Fruit fly (Drosophila melanogaster) whole organism, embryonic: ENCODE data around the gene ppk17.
A peak's percentile ranks its signal among the peaks of the same experiment; 100 is the strongest.

Experiments
- B-H2 ChIP-seq: fragments of 200-800 bp; sonication (Bioruptor generic); optimal IDR thresholded peaks from 2 replicates; lab custom pipeline; 2018; ENCODE audit warnings: missing biosample characterization, mild to moderate bottlenecking, missing genetic modification characterization
- CG10543 ChIP-seq: fragments of 200-800 bp; sonication (Bioruptor generic); optimal IDR thresholded peaks from 3 replicates; lab custom pipeline; 2017; ENCODE audit warnings: missing biosample characterization, mild to moderate bottlenecking, missing genetic modification characterization, moderate library complexity
- CG11695 ChIP-seq: fragments of 200-800 bp; sonication (Bioruptor generic); IDR thresholded peaks from 3 replicates; pipeline ENCODE4 v1.3.6; 2022; ENCODE audit warnings: missing biosample characterization, missing genetic modification characterization
- CG12769 ChIP-seq: fragments of 200-800 bp; sonication (Bioruptor generic); optimal IDR thresholded peaks from 2 replicates; lab custom pipeline; 2019; ENCODE audit warnings: missing biosample characterization, mild to moderate bottlenecking, missing genetic modification characterization, moderate library complexity
- CG15073 ChIP-seq: fragments of 200-800 bp; sonication (Bioruptor generic); optimal IDR thresholded peaks from 2 replicates; lab custom pipeline; 2016; ENCODE audit warnings: missing biosample characterization, missing genetic modification characterization
- CG1603 ChIP-seq: fragments of 200-800 bp; sonication (Bioruptor generic); optimal IDR thresholded peaks from 2 replicates; lab custom pipeline; 2019; ENCODE audit warnings: missing biosample characterization, mild to moderate bottlenecking, missing genetic modification characterization, moderate library complexity
- CG17612 ChIP-seq: fragments of 200-800 bp; sonication (Bioruptor generic); IDR thresholded peaks from 2 replicates; pipeline ENCODE4 v1.3.6; 2022; ENCODE audit warnings: missing biosample characterization, missing genetic modification characterization
- CG6813 ChIP-seq: fragments of 200-800 bp; sonication (Bioruptor generic); optimal IDR thresholded peaks from 2 replicates; lab custom pipeline; 2017; ENCODE audit warnings: missing biosample characterization, missing genetic modification characterization, mild to moderate bottlenecking, moderate library complexity, missing genetic modification reagents
- CG8290 ChIP-seq, 3 experiments: fragments of 200-800 bp; sonication (Bioruptor generic); optimal IDR thresholded peaks; 2 replicates each; lab custom pipeline; 2016 to 2019; ENCODE audit warnings: missing biosample characterization in 3 of 3, missing genetic modification characterization in 3 of 3, mild to moderate bottlenecking in 2 of 3, moderate library complexity in 1 of 3
- Deaf1 ChIP-seq: fragments of 200-800 bp; optimal IDR thresholded peaks from 3 replicates; lab custom pipeline; 2019; ENCODE audit warnings: missing biosample characterization, mild to moderate bottlenecking, missing genetic modification characterization, moderate library complexity
- Dek ChIP-seq: fragments of 200-800 bp; sonication (Bioruptor generic); optimal IDR thresholded peaks from 3 replicates; lab custom pipeline; 2019; ENCODE audit warnings: missing biosample characterization, mild to moderate bottlenecking, missing genetic modification characterization, moderate library complexity
- Ets65A ChIP-seq: fragments of 200-800 bp; sonication (Bioruptor generic); peaks from one replicate; lab custom pipeline; 2016; ENCODE audit warnings: missing biosample characterization, missing genetic modification characterization
- Hr39 ChIP-seq: fragments of >200 bp; optimal IDR thresholded peaks from 2 replicates; lab custom pipeline; 2017
- Hr78 ChIP-seq, 2 experiments: fragments of 200-800 bp in 1 of 2; fragments of >200 bp in 1 of 2; sonication (Bioruptor generic) in 1 of 2; optimal IDR thresholded peaks; 2 replicates each; lab custom pipeline; 2017 to 2019; ENCODE audit warnings: missing biosample characterization in 2 of 2, missing genetic modification characterization in 2 of 2, mild to moderate bottlenecking in 1 of 2, moderate library complexity in 1 of 2
- Med ChIP-seq: fragments of 200-800 bp; sonication (Bioruptor generic); peaks from one replicate; lab custom pipeline; 2016; ENCODE audit warnings: missing biosample characterization, missing genetic modification characterization, mild to moderate bottlenecking, inconsistent platforms, moderate library complexity
- Mrtf ChIP-seq: fragments of 200-800 bp; sonication (Bioruptor generic); IDR thresholded peaks from 3 replicates; pipeline ENCODE4 v1.3.6; 2022; ENCODE audit warnings: missing biosample characterization, missing genetic modification characterization
- Pdp1 ChIP-seq, 2 experiments: fragments of 200-800 bp; sonication (Bioruptor generic); optimal IDR thresholded peaks; 3 replicates each; lab custom pipeline; 2016; ENCODE audit warnings: missing biosample characterization in 2 of 2, missing genetic modification characterization in 2 of 2, mild to moderate bottlenecking in 1 of 2, moderate library complexity in 1 of 2
- Trl ChIP-seq, 3 experiments: fragments of >200 bp in 2 of 3; fragments of 200-800 bp in 1 of 3; sonication (Bioruptor generic) in 1 of 3; optimal IDR thresholded peaks; 2 replicates in 1 of 3; 3 replicates in 2 of 3; lab custom pipeline; 2016 to 2017; ENCODE audit warnings: missing biosample characterization in 1 of 3, missing genetic modification characterization in 1 of 3
- bab2 ChIP-seq: fragments of 200-800 bp; sonication (Bioruptor generic); optimal IDR thresholded peaks from 2 replicates; lab custom pipeline; 2016; ENCODE audit warnings: missing biosample characterization, missing genetic modification characterization
- cg ChIP-seq: fragments of 200-800 bp; sonication (Bioruptor generic); optimal IDR thresholded peaks from 3 replicates; lab custom pipeline; 2019; ENCODE audit warnings: missing biosample characterization, mild to moderate bottlenecking, missing genetic modification characterization, moderate library complexity
- ci ChIP-seq: fragments of 200-800 bp; sonication (Bioruptor generic); IDR thresholded peaks from 3 replicates; pipeline ENCODE4 v1.3.6; 2022; ENCODE audit warnings: missing biosample characterization, missing genetic modification characterization
- dysf ChIP-seq: fragments of 200-800 bp; sonication (Bioruptor generic); IDR thresholded peaks from 3 replicates; pipeline ENCODE4 v1.3.6; 2022; ENCODE audit warnings: missing biosample characterization, missing genetic modification characterization
- esg ChIP-seq: fragments of 200-800 bp; sonication (Bioruptor generic); conservative IDR thresholded peaks from 2 replicates; pipeline ENCODE4 v1.3.6; 2022; ENCODE audit warnings: missing biosample characterization, missing genetic modification characterization
- eyg ChIP-seq: fragments of 200-800 bp; sonication (Bioruptor generic); optimal IDR thresholded peaks from 3 replicates; lab custom pipeline; 2016; ENCODE audit warnings: missing biosample characterization, missing genetic modification characterization
- fru ChIP-seq: fragments of >200 bp; optimal IDR thresholded peaks from 2 replicates; lab custom pipeline; 2017
- gsb ChIP-seq: fragments of 200-800 bp; sonication (Bioruptor generic); IDR thresholded peaks from 2 replicates; pipeline ENCODE4 v1.3.6; 2022; ENCODE audit warnings: missing biosample characterization, missing genetic modification characterization
- knrl ChIP-seq: fragments of 200-800 bp; sonication (Bioruptor generic); IDR thresholded peaks from 3 replicates; pipeline ENCODE4 v1.3.6; 2022; ENCODE audit warnings: missing biosample characterization, missing genetic modification characterization; ENCODE audit not compliant: partially characterized antibody
- nerfin-2 ChIP-seq: fragments of 200-800 bp; sonication (Bioruptor generic); IDR thresholded peaks from 2 replicates; pipeline ENCODE4 v1.3.6; 2022; ENCODE audit warnings: missing biosample characterization, missing genetic modification characterization; ENCODE audit not compliant: partially characterized antibody
- phol ChIP-seq: fragments of 200-800 bp; sonication (Bioruptor generic); optimal IDR thresholded peaks from 3 replicates; lab custom pipeline; 2018; ENCODE audit warnings: missing biosample characterization, mild to moderate bottlenecking, missing genetic modification characterization, moderate library complexity
- sd ChIP-seq: fragments of 200-800 bp; sonication (Bioruptor generic); optimal IDR thresholded peaks from 3 replicates; lab custom pipeline; 2018; ENCODE audit warnings: missing biosample characterization, mild to moderate bottlenecking, missing genetic modification characterization, moderate library complexity
- seq ChIP-seq: fragments of 200-800 bp; sonication (Bioruptor generic); IDR thresholded peaks from 2 replicates; pipeline ENCODE4 v1.3.6; 2022; ENCODE audit warnings: missing biosample characterization, missing genetic modification characterization
- slbo ChIP-seq: fragments of 200-800 bp; sonication (Bioruptor generic); IDR thresholded peaks from 2 replicates; pipeline ENCODE4 v1.3.6; 2022; ENCODE audit warnings: missing biosample characterization, missing genetic modification characterization
- so ChIP-seq: fragments of 200-800 bp; sonication (Bioruptor generic); IDR thresholded peaks from 3 replicates; pipeline ENCODE4 v1.3.6; 2022; ENCODE audit warnings: missing biosample characterization, missing genetic modification characterization
- sob ChIP-seq: fragments of 200-800 bp; sonication (Bioruptor generic); IDR thresholded peaks from 2 replicates; pipeline ENCODE4 v1.3.6; 2022; ENCODE audit warnings: missing biosample characterization, missing genetic modification characterization
- sr ChIP-seq: fragments of 200-800 bp; sonication (Bioruptor generic); IDR thresholded peaks from 3 replicates; pipeline ENCODE4 v1.3.6; 2022; ENCODE audit warnings: missing biosample characterization, missing genetic modification characterization
- stc ChIP-seq: fragments of 200-800 bp; sonication (Bioruptor generic); IDR thresholded peaks from 2 replicates; pipeline ENCODE4 v1.3.6; 2022; ENCODE audit warnings: missing biosample characterization, missing genetic modification characterization
- stwl ChIP-seq: fragments of 200-800 bp; sonication (Bioruptor generic); optimal IDR thresholded peaks from 3 replicates; lab custom pipeline; 2018; ENCODE audit warnings: missing biosample characterization, mild to moderate bottlenecking, missing genetic modification characterization, moderate library complexity
- tna ChIP-seq: fragments of 200-800 bp; sonication (Bioruptor generic); IDR thresholded peaks from 2 replicates; pipeline ENCODE4 v1.3.6; 2022; ENCODE audit warnings: missing biosample characterization, missing genetic modification characterization; ENCODE audit not compliant: partially characterized antibody
- trem ChIP-seq: fragments of 200-800 bp; optimal IDR thresholded peaks from 3 replicates; lab custom pipeline; 2019; ENCODE audit warnings: missing biosample characterization, mild to moderate bottlenecking, missing genetic modification characterization, moderate library complexity
- twi ChIP-seq: fragments of 200-800 bp; optimal IDR thresholded peaks from 2 replicates; lab custom pipeline; 2019; ENCODE audit warnings: missing biosample characterization, mild to moderate bottlenecking, missing genetic modification characterization, moderate library complexity
- tx ChIP-seq: fragments of 200-800 bp; sonication (Bioruptor generic); optimal IDR thresholded peaks from 2 replicates; lab custom pipeline; 2016; ENCODE audit warnings: missing biosample characterization, missing genetic modification characterization
- vnd ChIP-seq: fragments of 200-800 bp; sonication (Bioruptor generic); IDR thresholded peaks from 3 replicates; pipeline ENCODE4 v1.3.6; 2022; ENCODE audit warnings: missing biosample characterization, missing genetic modification characterization; ENCODE audit not compliant: partially characterized antibody

The ppk17 gene

DNA sequence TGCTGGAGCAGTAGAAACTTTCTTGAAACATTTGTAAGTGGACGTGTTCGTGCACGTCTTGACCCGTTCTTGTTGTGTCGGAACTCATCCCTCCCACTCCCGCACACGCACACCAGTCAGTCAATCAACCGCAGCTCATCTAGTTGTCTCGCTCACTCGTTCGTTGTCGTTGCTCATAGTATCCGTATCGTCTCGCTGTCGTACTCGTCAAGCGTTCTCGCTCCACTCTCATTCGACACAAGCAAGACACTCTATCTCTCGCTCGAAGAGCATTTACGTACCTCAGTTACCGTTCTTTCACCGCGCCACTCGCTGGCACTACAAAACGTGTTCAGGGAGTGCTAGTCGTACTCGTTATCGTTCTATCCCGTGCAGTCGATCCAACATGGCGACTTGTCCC lies 27.2 kb upstream of the ppk17 start (continued):
- 0 out of 3 replicates have a peak, but pooled peaks have one; percentile 19 for TF ChIP-seq knrl (GFP tag; lab: Robert Waterston, UW)
- 0 out of 2 replicates have a peak, but pooled peaks have one; percentile 9 for TF ChIP-seq slbo
- TF ChIP-seq CG8290 (GFP tag; optimal IDR thresholded peaks at IDR 0.05; lab: Kevin White, UChicago) = peak; percentile 85
- TF ChIP-seq CG8290 (tag; optimal IDR thresholded peaks at IDR 0.05; lab: Kevin White, UChicago) = peak in 1 of 2 experiments; percentile 38
- peak; percentile 66 for TF ChIP-seq Ets65A (GFP tag; lab: Kevin White, UChicago)
- peak; percentile 49 for TF ChIP-seq phol (tag; lab: Kevin White, UChicago)
- peak; percentile 85 for TF ChIP-seq stwl (tag; lab: Kevin White, UChicago)
- 0 out of 3 replicates have a peak, but pooled peaks have one; percentile 15 for TF ChIP-seq CG11695 (GFP tag; lab: Robert Waterston, UW)
- 0 out of 3 replicates have a peak, but pooled peaks have one; percentile 19 for TF ChIP-seq ci (GFP tag; lab: Robert Waterston, UW)

DNA sequence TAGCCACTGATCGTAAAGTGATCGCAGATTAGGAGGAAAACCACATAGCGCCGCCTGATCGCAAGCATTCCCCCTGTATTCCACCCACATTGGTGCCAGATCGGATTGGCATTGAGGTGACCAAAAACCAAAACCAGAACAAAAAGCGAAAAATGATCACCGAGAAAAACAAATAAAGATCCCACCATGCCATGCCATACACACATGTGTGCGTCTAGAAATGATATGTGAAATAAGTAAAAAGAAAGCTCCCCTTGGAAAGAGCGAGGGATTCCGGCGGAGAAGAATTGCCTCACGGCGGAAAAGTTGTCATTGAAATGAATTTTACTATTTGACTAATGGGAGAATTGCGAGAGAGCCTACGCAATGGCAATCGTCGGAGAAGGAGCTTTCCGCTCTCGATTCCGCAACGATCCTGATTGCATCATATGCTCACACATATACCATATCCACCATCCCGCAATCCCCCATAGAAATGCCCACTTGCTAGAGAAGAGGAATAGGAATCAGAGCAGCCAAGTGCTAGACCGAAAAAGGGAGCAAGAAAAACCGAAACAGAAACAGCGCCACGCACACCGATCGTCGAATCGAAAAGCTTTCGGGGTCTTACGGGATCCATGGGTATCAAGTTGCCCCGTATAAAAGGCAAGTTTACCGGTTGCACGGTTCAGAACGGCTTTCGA lies 5.9 kb upstream of the ppk17 start, which contains the start of gene Mhc:
Gene Mhc, plus strand, starts transcription at position 497 of the 683 bp plus-strand sequence.
- no peak for TF ChIP-seq sob (GFP tag; lab: Robert Waterston, UW)
- no peak for TF ChIP-seq B-H2 (GFP tag; lab: Kevin White, UChicago)
- no peak for TF ChIP-seq stc (GFP tag; lab: Robert Waterston, UW)
- 0 out of 3 replicates have a peak, but pooled peaks have one; percentile 13 for TF ChIP-seq Mrtf (GFP tag; lab: Robert Waterston, UW)
- no peak for TF ChIP-seq CG15073
- peak; percentile 10 for TF ChIP-seq Deaf1 (tag; lab: Kevin White, UChicago)
- no peak for TF ChIP-seq tna (GFP tag; lab: Robert Waterston, UW)
- peak; percentile 20 for TF ChIP-seq trem (tag; lab: Kevin White, UChicago)
- TF ChIP-seq nerfin-2 (GFP tag; lab: Robert Waterston, UW) = no peak
- TF ChIP-seq slbo = peak; percentile 19; the same call in 1 of the 2 replicates
- TF ChIP-seq CG17612 = no peak
- no peak for TF ChIP-seq dysf
- peak; percentile 17 for TF ChIP-seq CG10543 (GFP tag; lab: Kevin White, UChicago)
- TF ChIP-seq Trl (optimal IDR thresholded peaks at IDR 0.05; lab: Kevin White, UChicago) = peak; percentile 17 to 58
- no peak for TF ChIP-seq Trl (GFP tag; optimal IDR thresholded peaks at IDR 0.05; lab: Kevin White, UChicago)
- TF ChIP-seq Dek (tag; lab: Kevin White, UChicago) = no peak
- TF ChIP-seq Ets65A (GFP tag; lab: Kevin White, UChicago) = peak; percentile 89
- no peak for TF ChIP-seq bab2 (GFP tag; lab: Kevin White, UChicago)
- peak; percentile 15 for TF ChIP-seq cg (GFP tag; lab: Kevin White, UChicago)
- TF ChIP-seq vnd (GFP tag; lab: Robert Waterston, UW) = no peak
- TF ChIP-seq sd (tag; lab: Kevin White, UChicago) = peak; percentile 71
- TF ChIP-seq so (GFP tag; lab: Robert Waterston, UW) = peak; percentile 60; the same call in 2 of the 3 replicates
- TF ChIP-seq CG1603 (tag; lab: Kevin White, UChicago) = no peak
- 0 out of 2 replicates have a peak, but pooled peaks have one; percentile 10 for TF ChIP-seq gsb (GFP tag; lab: Robert Waterston, UW)
- no peak for TF ChIP-seq Hr78 (GFP tag; optimal IDR thresholded peaks at IDR 0.05; lab: Kevin White, UChicago)
- TF ChIP-seq Hr39 (lab: Kevin White, UChicago) = no peak
- no peak for TF ChIP-seq tx (GFP tag; lab: Kevin White, UChicago)
- TF ChIP-seq sr (GFP tag; lab: Robert Waterston, UW) = 0 out of 3 replicates have a peak, but pooled peaks have one; percentile 60
- no peak for TF ChIP-seq fru
- TF ChIP-seq seq (GFP tag; lab: Robert Waterston, UW) = no peak
- peak; percentile 86 for TF ChIP-seq CG12769
- TF ChIP-seq twi (tag; lab: Kevin White, UChicago) = peak; percentile 55
- TF ChIP-seq CG6813 (GFP tag; lab: Kevin White, UChicago) = no peak
- no peak for TF ChIP-seq esg (GFP tag; lab: Robert Waterston, UW)
- no peak for TF ChIP-seq eyg (GFP tag; lab: Kevin White, UChicago)
- peak in 1 of 2 experiments; percentile 94 for TF ChIP-seq Pdp1 (GFP tag; optimal IDR thresholded peaks at IDR 0.05; lab: Kevin White, UChicago)
- peak; percentile 69 for TF ChIP-seq Med (GFP tag; lab: Kevin White, UChicago)
